Fruit fly (Drosophila melanogaster) whole organism, embryonic: ENCODE measurements around the gene CG33235.

Experiments used
- Atf6 ChIP-seq: fragments of 200-800 bp; sonication (Bioruptor generic); IDR thresholded peaks from 2 replicates; pipeline ENCODE4 v1.3.6; 2022; ENCODE audit warnings: missing biosample characterization, missing genetic modification characterization
- B-H1 ChIP-seq: fragments of 200-800 bp; sonication (Bioruptor generic); IDR thresholded peaks from 3 replicates; pipeline ENCODE4 v1.3.6; 2022; ENCODE audit warnings: missing biosample characterization, missing genetic modification characterization
- BEAF-32 ChIP-seq: fragments of 200-800 bp; sonication (Bioruptor generic); optimal IDR thresholded peaks from 3 replicates; lab custom pipeline; 2017; ENCODE audit warnings: missing biosample characterization, missing genetic modification characterization, mild to moderate bottlenecking, moderate library complexity, missing genetic modification reagents
- CG10543 ChIP-seq: fragments of 200-800 bp; sonication (Bioruptor generic); optimal IDR thresholded peaks from 3 replicates; lab custom pipeline; 2017; ENCODE audit warnings: missing biosample characterization, mild to moderate bottlenecking, missing genetic modification characterization, moderate library complexity
- CG11456 ChIP-seq: fragments of 200-800 bp; sonication (Bioruptor generic); IDR thresholded peaks from 3 replicates; pipeline ENCODE4 v1.3.6; 2022; ENCODE audit warnings: missing biosample characterization, missing genetic modification characterization
- CG11695 ChIP-seq: fragments of 200-800 bp; sonication (Bioruptor generic); IDR thresholded peaks from 3 replicates; pipeline ENCODE4 v1.3.6; 2022; ENCODE audit warnings: missing biosample characterization, missing genetic modification characterization
- CG12769 ChIP-seq: fragments of 200-800 bp; sonication (Bioruptor generic); optimal IDR thresholded peaks from 2 replicates; lab custom pipeline; 2019; ENCODE audit warnings: missing biosample characterization, mild to moderate bottlenecking, missing genetic modification characterization, moderate library complexity
- CG15269 ChIP-seq: fragments of 200-800 bp; sonication (Bioruptor generic); optimal IDR thresholded peaks from 2 replicates; lab custom pipeline; 2018; ENCODE audit warnings: missing biosample characterization, mild to moderate bottlenecking, missing genetic modification characterization, moderate library complexity
- CG16779 ChIP-seq: fragments of 200-800 bp; sonication (Bioruptor generic); IDR thresholded peaks from 2 replicates; pipeline ENCODE4 v1.3.6; 2022; ENCODE audit warnings: missing biosample characterization, missing genetic modification characterization
- CG17186 ChIP-seq: fragments of 200-800 bp; sonication (Bioruptor generic); optimal IDR thresholded peaks from 3 replicates; lab custom pipeline; 2017; ENCODE audit warnings: missing biosample characterization, missing genetic modification reagents, missing genetic modification characterization
- CG17361 ChIP-seq: fragments of 200-800 bp; sonication (Bioruptor generic); IDR thresholded peaks from 3 replicates; pipeline ENCODE4 v1.3.6; 2022; ENCODE audit warnings: missing biosample characterization, missing genetic modification characterization
- CG18619 ChIP-seq: fragments of 200-800 bp; sonication (Bioruptor generic); optimal IDR thresholded peaks from 3 replicates; lab custom pipeline; 2017; ENCODE audit warnings: missing biosample characterization, mild to moderate bottlenecking, missing genetic modification characterization
- CG31365 ChIP-seq: fragments of 200-800 bp; sonication (Bioruptor generic); optimal IDR thresholded peaks from 2 replicates; lab custom pipeline; 2018; ENCODE audit warnings: missing biosample characterization, mild to moderate bottlenecking, missing genetic modification characterization
- CG3163 ChIP-seq: fragments of 200-800 bp; sonication (Bioruptor generic); optimal IDR thresholded peaks from 3 replicates; lab custom pipeline; 2016; ENCODE audit warnings: missing biosample characterization, missing genetic modification characterization
- CG33213 ChIP-seq: fragments of 200-800 bp; sonication (Bioruptor generic); optimal IDR thresholded peaks from 3 replicates; lab custom pipeline; 2016; ENCODE audit warnings: missing biosample characterization, missing genetic modification characterization
- CG43689 ChIP-seq: fragments of 200-800 bp; sonication (Bioruptor generic); IDR thresholded peaks from 2 replicates; pipeline ENCODE4 v1.3.6; 2022; ENCODE audit warnings: missing biosample characterization, missing genetic modification characterization
- CG6654 ChIP-seq: fragments of 200-800 bp; sonication (Bioruptor generic); optimal IDR thresholded peaks from 2 replicates; lab custom pipeline; 2017; ENCODE audit warnings: missing biosample characterization, mild to moderate bottlenecking, missing genetic modification characterization
- CG6683 ChIP-seq: fragments of 200-800 bp; sonication (Bioruptor generic); optimal IDR thresholded peaks from 2 replicates; lab custom pipeline; 2017; ENCODE audit warnings: missing biosample characterization, mild to moderate bottlenecking, missing genetic modification characterization, missing genetic modification reagents
- CG6689 ChIP-seq: fragments of 200-800 bp; sonication (Bioruptor generic); IDR thresholded peaks from 2 replicates; pipeline ENCODE4 v1.3.6; 2022; ENCODE audit warnings: missing biosample characterization, missing genetic modification characterization
- CG7556 ChIP-seq: fragments of 200-800 bp; sonication (Bioruptor generic); optimal IDR thresholded peaks from 2 replicates; lab custom pipeline; 2017; ENCODE audit warnings: missing biosample characterization, mild to moderate bottlenecking, missing genetic modification characterization
- CG8924 ChIP-seq: fragments of 200-800 bp; optimal IDR thresholded peaks from 3 replicates; lab custom pipeline; 2019; ENCODE audit warnings: missing biosample characterization, mild to moderate bottlenecking, missing genetic modification characterization, moderate library complexity
- CG9876 ChIP-seq: fragments of 200-800 bp; sonication (Bioruptor generic); optimal IDR thresholded peaks from 2 replicates; lab custom pipeline; 2016; ENCODE audit warnings: missing biosample characterization, missing genetic modification characterization
- Deaf1 ChIP-seq: fragments of 200-800 bp; optimal IDR thresholded peaks from 3 replicates; lab custom pipeline; 2019; ENCODE audit warnings: missing biosample characterization, mild to moderate bottlenecking, missing genetic modification characterization, moderate library complexity
- H2.0 ChIP-seq: fragments of 200-800 bp; sonication (Bioruptor generic); IDR thresholded peaks from 2 replicates; pipeline ENCODE4 v1.3.6; 2022; ENCODE audit warnings: missing biosample characterization, missing genetic modification characterization
- HLH54F ChIP-seq: fragments of 200-800 bp; sonication (Bioruptor generic); optimal IDR thresholded peaks from 3 replicates; lab custom pipeline; 2016; ENCODE audit warnings: missing biosample characterization, missing genetic modification characterization
- HmgD ChIP-seq: fragments of 200-800 bp; sonication (Bioruptor generic); optimal IDR thresholded peaks from 3 replicates; lab custom pipeline; 2016; ENCODE audit warnings: missing biosample characterization, missing genetic modification characterization
- Opbp ChIP-seq: fragments of 200-800 bp; sonication (Bioruptor generic); IDR thresholded peaks from 3 replicates; pipeline ENCODE4 v1.3.6; 2022; ENCODE audit warnings: missing biosample characterization, missing genetic modification characterization; ENCODE audit not compliant: partially characterized antibody
- Ssrp ChIP-seq: fragments of 200-800 bp; sonication (Bioruptor generic); optimal IDR thresholded peaks from 2 replicates; lab custom pipeline; 2018; ENCODE audit warnings: missing biosample characterization, mild to moderate bottlenecking, missing genetic modification characterization, moderate library complexity
- az2 ChIP-seq: fragments of 200-800 bp; sonication (Bioruptor generic); optimal IDR thresholded peaks from 3 replicates; lab custom pipeline; 2016; ENCODE audit warnings: missing biosample characterization, missing genetic modification characterization
- bab2 ChIP-seq: fragments of 200-800 bp; sonication (Bioruptor generic); optimal IDR thresholded peaks from 2 replicates; lab custom pipeline; 2016; ENCODE audit warnings: missing biosample characterization, missing genetic modification characterization
- btn ChIP-seq: fragments of 200-800 bp; sonication (Bioruptor generic); optimal IDR thresholded peaks from 2 replicates; lab custom pipeline; 2016; ENCODE audit warnings: missing biosample characterization, missing genetic modification characterization
- caup ChIP-seq: fragments of 200-800 bp; sonication (Bioruptor generic); optimal IDR thresholded peaks from 3 replicates; lab custom pipeline; 2017; ENCODE audit warnings: missing biosample characterization, mild to moderate bottlenecking, missing genetic modification characterization, moderate library complexity; ENCODE audit not compliant: severe bottlenecking
- crol ChIP-seq: fragments of 200-800 bp; sonication (Bioruptor generic); IDR thresholded peaks from 2 replicates; pipeline ENCODE4 v1.3.6; 2022; ENCODE audit warnings: missing biosample characterization, missing genetic modification characterization
- dpn ChIP-seq, 2 experiments: fragments of 200-800 bp; sonication (Bioruptor generic); optimal IDR thresholded peaks; 3 replicates each; lab custom pipeline; 2016; ENCODE audit warnings: missing biosample characterization in 2 of 2, missing genetic modification characterization in 2 of 2
- dysf ChIP-seq: fragments of 200-800 bp; sonication (Bioruptor generic); IDR thresholded peaks from 3 replicates; pipeline ENCODE4 v1.3.6; 2022; ENCODE audit warnings: missing biosample characterization, missing genetic modification characterization
- gsb-n ChIP-seq: fragments of 200-800 bp; sonication (Bioruptor generic); optimal IDR thresholded peaks from 3 replicates; lab custom pipeline; 2018; ENCODE audit warnings: missing biosample characterization, mild to moderate bottlenecking, missing genetic modification characterization
- ind ChIP-seq: fragments of 200-800 bp; sonication (Bioruptor generic); optimal IDR thresholded peaks from 3 replicates; lab custom pipeline; 2016; ENCODE audit warnings: missing biosample characterization, missing genetic modification characterization
- insv ChIP-seq, 2 experiments: fragments of 200-800 bp; sonication (Bioruptor generic); optimal IDR thresholded peaks; 3 replicates each; lab custom pipeline; 2016 to 2018; ENCODE audit warnings: missing biosample characterization in 2 of 2, missing genetic modification characterization in 2 of 2
- jing ChIP-seq: fragments of 200-800 bp; sonication (Bioruptor generic); optimal IDR thresholded peaks from 2 replicates; lab custom pipeline; 2018; ENCODE audit warnings: missing biosample characterization, mild to moderate bottlenecking, missing genetic modification characterization
- jumu ChIP-seq: fragments of 200-800 bp; sonication (Bioruptor generic); optimal IDR thresholded peaks from 3 replicates; lab custom pipeline; 2016; ENCODE audit warnings: missing biosample characterization, missing genetic modification characterization
- kay ChIP-seq: fragments of 200-800 bp; sonication (Bioruptor generic); optimal IDR thresholded peaks from 2 replicates; lab custom pipeline; 2016; ENCODE audit warnings: missing biosample characterization, missing genetic modification characterization
- mld ChIP-seq: fragments of 200-800 bp; sonication (Bioruptor generic); IDR thresholded peaks from 3 replicates; pipeline ENCODE4 v1.3.6; 2022; ENCODE audit warnings: missing biosample characterization, missing genetic modification characterization; ENCODE audit not compliant: partially characterized antibody
- oc ChIP-seq: fragments of 200-800 bp; sonication (Bioruptor generic); optimal IDR thresholded peaks from 2 replicates; lab custom pipeline; 2018; ENCODE audit warnings: missing biosample characterization, mild to moderate bottlenecking, missing genetic modification characterization, moderate library complexity
- peb ChIP-seq: fragments of 200-800 bp; sonication (Bioruptor generic); IDR thresholded peaks from 2 replicates; pipeline ENCODE4 v1.3.6; 2022; ENCODE audit warnings: missing biosample characterization, missing genetic modification characterization
- pho ChIP-seq: fragments of 200-800 bp; sonication (Bioruptor generic); optimal IDR thresholded peaks from 2 replicates; lab custom pipeline; 2016; ENCODE audit warnings: missing biosample characterization, missing genetic modification characterization
- psq ChIP-seq: fragments of 200-800 bp; sonication (Bioruptor generic); optimal IDR thresholded peaks from 2 replicates; lab custom pipeline; 2017; ENCODE audit warnings: missing biosample characterization, missing genetic modification characterization
- slou ChIP-seq: fragments of 200-800 bp; sonication (Bioruptor generic); optimal IDR thresholded peaks from 3 replicates; lab custom pipeline; 2016; ENCODE audit warnings: missing biosample characterization, missing genetic modification characterization
- sug ChIP-seq: fragments of 200-800 bp; optimal IDR thresholded peaks from 2 replicates; lab custom pipeline; 2019; ENCODE audit warnings: missing biosample characterization, mild to moderate bottlenecking, missing genetic modification characterization, moderate library complexity
- tap ChIP-seq: fragments of 200-800 bp; optimal IDR thresholded peaks from 3 replicates; lab custom pipeline; 2019; ENCODE audit warnings: missing biosample characterization, mild to moderate bottlenecking, missing genetic modification characterization, moderate library complexity
- vfl ChIP-seq: fragments of 200-800 bp; sonication (Bioruptor generic); optimal IDR thresholded peaks from 2 replicates; lab custom pipeline; 2016; ENCODE audit warnings: missing biosample characterization, missing genetic modification characterization

CG33235 gene

DNA sequence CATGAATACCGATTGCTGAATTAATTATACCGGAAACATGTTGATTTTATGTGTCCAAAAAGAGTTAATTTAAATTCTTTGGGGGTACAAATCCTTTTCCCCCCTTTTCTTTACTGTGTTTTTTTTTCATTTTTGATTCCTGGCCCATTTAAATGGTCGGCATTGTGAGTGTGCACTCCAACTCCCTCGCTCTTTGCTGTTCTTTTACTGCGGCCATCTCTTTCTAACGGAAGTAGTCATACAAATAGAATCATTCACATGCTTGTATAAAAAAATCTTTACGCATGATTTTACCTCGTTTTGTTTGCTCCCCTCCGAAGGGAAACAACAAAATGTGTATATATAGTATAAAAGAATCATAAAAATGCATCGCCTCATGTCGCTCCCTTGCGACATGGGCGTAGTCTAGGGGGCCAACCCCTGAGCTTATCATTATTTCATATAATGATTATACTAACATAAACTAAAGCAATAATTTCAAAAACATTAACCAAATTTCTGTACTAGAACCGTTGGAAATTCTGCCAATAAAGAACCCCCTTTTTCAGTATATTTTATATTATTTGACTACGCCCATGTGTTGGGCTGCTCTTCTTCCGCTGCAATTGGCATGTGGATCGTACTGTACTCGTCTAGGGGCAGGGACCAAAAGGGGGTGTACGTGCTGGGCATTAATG is 36.8 kb upstream of the CG33235 start (continued):
- TF ChIP-seq Atf6 (peak; percentile 31; the same call in 1 of the 2 replicates), BEAF-32 (no peak), dpn (GFP tag; optimal IDR thresholded peaks at IDR 0.05; lab: Kevin White, UChicago) (peak; percentile 41 to 64), sug (tag; lab: Kevin White, UChicago) (peak; percentile 32), CG8924 (tag; lab: Kevin White, UChicago) (peak; percentile 87), dysf (GFP tag; lab: Robert Waterston, UW) (peak; percentile 75), CG15269 (tag; lab: Kevin White, UChicago) (peak; percentile 66), CG31365 (no peak), CG33213 (peak; percentile 35), CG9876 (GFP tag; lab: Kevin White, UChicago) (no peak), B-H1 (GFP tag; lab: Robert Waterston, UW) (peak; percentile 28; the same call in 1 of the 3 replicates), kay (GFP tag; lab: Kevin White, UChicago) (peak; percentile 61), crol (no peak), peb (GFP tag; lab: Robert Waterston, UW) (peak; percentile 67), CG18619 (GFP tag; lab: Kevin White, UChicago) (peak; percentile 64), oc (tag; lab: Kevin White, UChicago) (peak; percentile 82), CG3163 (no peak), jumu (peak; percentile 21), CG7556 (GFP tag; lab: Kevin White, UChicago) (peak; percentile 70), HLH54F (GFP tag; lab: Kevin White, UChicago) (no peak), btn (GFP tag; lab: Kevin White, UChicago) (peak; percentile 10), HmgD (GFP tag; lab: Kevin White, UChicago) (no peak), CG6683 (GFP tag; lab: Kevin White, UChicago) (peak; percentile 23), slou (GFP tag; lab: Kevin White, UChicago) (peak; percentile 6), CG16779 (GFP tag; lab: Robert Waterston, UW) (no peak), bab2 (GFP tag; lab: Kevin White, UChicago) (peak; percentile 56), CG11695 (peak; percentile 88), ind (GFP tag; lab: Kevin White, UChicago) (peak; percentile 56), mld (GFP tag; lab: Robert Waterston, UW) (no peak), H2.0 (GFP tag; lab: Robert Waterston, UW) (peak; percentile 65), caup (GFP tag; lab: Kevin White, UChicago) (peak; percentile 12), CG43689 (no peak), pho (no peak), Opbp (GFP tag; lab: Robert Waterston, UW) (no peak), Deaf1 (tag; lab: Kevin White, UChicago) (peak; percentile 45), insv (GFP tag; optimal IDR thresholded peaks at IDR 0.05; lab: Kevin White, UChicago) (no peak), CG12769 (peak; percentile 7), CG6689 (GFP tag; lab: Robert Waterston, UW) (peak; percentile 80), CG17186 (GFP tag; lab: Kevin White, UChicago) (peak; percentile 35), psq (GFP tag; lab: Kevin White, UChicago) (no peak), CG10543 (GFP tag; lab: Kevin White, UChicago) (peak; percentile 6), tap (tag; lab: Kevin White, UChicago) (peak; percentile 78), CG6654 (GFP tag; lab: Kevin White, UChicago) (peak; percentile 64), jing (peak; percentile 64), vfl (GFP tag; lab: Kevin White, UChicago) (no peak), CG17361 (peak; percentile 88), CG11456 (peak; percentile 51; the same call in 1 of the 3 replicates), Ssrp (tag; lab: Kevin White, UChicago) (peak; percentile 85), gsb-n (peak; percentile 89), az2 (GFP tag; lab: Kevin White, UChicago) (peak; percentile 86)
